Worm (Caenorhabditis elegans): ENCODE results near the gene C05C12.6.

ce11 chrIV:11186729-11187128 is 54.5 kb downstream of the C05C12.6 start, which contains the start of gene sdz-27:
- no peak for TF ChIP-seq ztf-11 (tag; optimal IDR thresholded peaks at IDR 0.05)
- TF ChIP-seq cey-2 (tag; optimal IDR thresholded peaks at IDR 0.05; ENCODE audit: borderline replicate concordance, insufficient read depth) = no peak
- TF ChIP-seq nhr-237 (tag; optimal IDR thresholded peaks at IDR 0.05) = no peak
- TF ChIP-seq F37D6.2 (tag; optimal IDR thresholded peaks at IDR 0.05) = no peak
